Fruit fly (Drosophila melanogaster): ENCODE data around the gene CG10428.

CG10428 gene

dm6 chr2L:18968370-18969105 is 19.9 kb downstream of the CG10428 start, which contains the start of the genes Nak and Tango6 (continued):
- TF ChIP-seq az2 (GFP tag; optimal IDR thresholded peaks at IDR 0.05): no peak
- TF ChIP-seq CG31441 (GFP tag; IDR thresholded peaks at IDR 0.05): peak; percentile 34; the same call in 1 of the 2 replicates
- peak; percentile 34 for TF ChIP-seq CG15514 (GFP tag; optimal IDR thresholded peaks at IDR 0.05)
- no peak for TF ChIP-seq CG12942 (GFP tag; optimal IDR thresholded peaks at IDR 0.05)
- peak; percentile 71 for TF ChIP-seq zen (tag; optimal IDR thresholded peaks at IDR 0.05)
- peak; percentile 82 for TF ChIP-seq rib (GFP tag; IDR thresholded peaks at IDR 0.05)
- no peak for TF ChIP-seq CkIIα-i1 (GFP tag; IDR thresholded peaks at IDR 0.05)
- TF ChIP-seq CG14710 (tag; optimal IDR thresholded peaks at IDR 0.05): peak; percentile 80
- TF ChIP-seq ase (GFP tag; IDR thresholded peaks at IDR 0.05): no peak
- peak; percentile 96 for TF ChIP-seq Sry-δ (GFP tag; optimal IDR thresholded peaks at IDR 0.05)
- TF ChIP-seq sr (GFP tag; IDR thresholded peaks at IDR 0.05): peak; percentile 58; the same call in 1 of the 3 replicates
- TF ChIP-seq nmo (GFP tag; optimal IDR thresholded peaks at IDR 0.05): peak; percentile 81
- no peak for TF ChIP-seq CG4404 (GFP tag; IDR thresholded peaks at IDR 0.05)
- TF ChIP-seq Pdp1 (GFP tag; optimal IDR thresholded peaks at IDR 0.05): peak in 1 of 2 experiments; percentile 54
- TF ChIP-seq CG13296 (GFP tag; optimal IDR thresholded peaks at IDR 0.05): peak; percentile 11
- TF ChIP-seq gcm (GFP tag; optimal IDR thresholded peaks at IDR 0.05): peak; percentile 8
- TF ChIP-seq CG11398 (GFP tag; optimal IDR thresholded peaks at IDR 0.05): no peak
- no peak for TF ChIP-seq CG8359 (GFP tag; optimal IDR thresholded peaks at IDR 0.05; ENCODE audit: borderline replicate concordance)
- TF ChIP-seq CG4328 (GFP tag; optimal IDR thresholded peaks at IDR 0.05): no peak
- no peak for TF ChIP-seq CG4707 (GFP tag; optimal IDR thresholded peaks at IDR 0.05)
- 0 out of 2 replicates have a peak, but pooled peaks have one; percentile 25 for TF ChIP-seq seq (GFP tag; IDR thresholded peaks at IDR 0.05)
- no peak for TF ChIP-seq ab (GFP tag; optimal IDR thresholded peaks at IDR 0.05)
- TF ChIP-seq tna (GFP tag; IDR thresholded peaks at IDR 0.05; ENCODE audit: partially characterized antibody): peak; percentile 79
- peak; percentile 44 for TF ChIP-seq CG8924 (tag; optimal IDR thresholded peaks at IDR 0.05)
- no peak for TF ChIP-seq CG14014 (GFP tag; IDR thresholded peaks at IDR 0.05)
- TF ChIP-seq gsb (GFP tag; IDR thresholded peaks at IDR 0.05): no peak
- TF ChIP-seq shn (GFP tag; optimal IDR thresholded peaks at IDR 0.05): peak; percentile 23
- no peak for TF ChIP-seq ERR (GFP tag; optimal IDR thresholded peaks at IDR 0.05)
- TF ChIP-seq Neu2 (GFP tag; optimal IDR thresholded peaks at IDR 0.05; ENCODE audit: borderline replicate concordance): no peak
- TF ChIP-seq hb (GFP tag; IDR thresholded peaks at IDR 0.05; ENCODE audit: partially characterized antibody): peak; percentile 92
- peak; percentile 16 for TF ChIP-seq Nf-YB (GFP tag; optimal IDR thresholded peaks at IDR 0.05)
- TF ChIP-seq NC2α (GFP tag; optimal IDR thresholded peaks at IDR 0.05): no peak
- TF ChIP-seq Eip74EF (GFP tag; optimal IDR thresholded peaks at IDR 0.05): no peak
- TF ChIP-seq YL-1 (GFP tag; optimal IDR thresholded peaks at IDR 0.05): peak; percentile 45
- no peak for TF ChIP-seq croc (GFP tag; conservative IDR thresholded peaks at IDR 0.05)
- no peak for TF ChIP-seq CG31388 (GFP tag; optimal IDR thresholded peaks at IDR 0.05)
- no peak for TF ChIP-seq C15 (GFP tag; IDR thresholded peaks at IDR 0.05)
- no peak for TF ChIP-seq CG14667 (GFP tag; IDR thresholded peaks at IDR 0.05)
- no peak for TF ChIP-seq so (GFP tag; IDR thresholded peaks at IDR 0.05)
- peak; percentile 74 for TF ChIP-seq CG13624 (GFP tag; optimal IDR thresholded peaks at IDR 0.05)
- no peak for TF ChIP-seq CG11723 (GFP tag; optimal IDR thresholded peaks at IDR 0.05)
- peak; percentile 36 for TF ChIP-seq sd (tag; optimal IDR thresholded peaks at IDR 0.05)
- peak; percentile 19 for TF ChIP-seq ind (GFP tag; optimal IDR thresholded peaks at IDR 0.05)
- TF ChIP-seq Bdp1 (GFP tag; optimal IDR thresholded peaks at IDR 0.05): peak; percentile 12
- TF ChIP-seq Awh (GFP tag; IDR thresholded peaks at IDR 0.05): no peak
- TF ChIP-seq ci (GFP tag; IDR thresholded peaks at IDR 0.05): no peak
- peak; percentile 64 for TF ChIP-seq abd-A (tag; optimal IDR thresholded peaks at IDR 0.05)
- TF ChIP-seq H15 (GFP tag; IDR thresholded peaks at IDR 0.05): no peak
- no peak for TF ChIP-seq CG9609 (GFP tag; optimal IDR thresholded peaks at IDR 0.05)
- TF ChIP-seq H2.0 (GFP tag; IDR thresholded peaks at IDR 0.05): no peak
